Fruit fly (Drosophila melanogaster) whole organism, embryonic: ENCODE data around the gene NimC2.

Experiments
- CG12104 ChIP-seq: fragments of 200-800 bp; sonication (Bioruptor generic); optimal IDR thresholded peaks from 3 replicates; lab custom pipeline; 2016; ENCODE audit warnings: missing biosample characterization, missing genetic modification characterization
- CG12659 ChIP-seq: fragments of 200-800 bp; sonication (Bioruptor generic); optimal IDR thresholded peaks from 3 replicates; lab custom pipeline; 2017; ENCODE audit warnings: mild to moderate bottlenecking, missing biosample characterization, missing genetic modification reagents, missing genetic modification characterization
- CG13894 ChIP-seq: fragments of 200-800 bp; sonication (Bioruptor generic); optimal IDR thresholded peaks from 3 replicates; lab custom pipeline; 2018; ENCODE audit warnings: missing biosample characterization, mild to moderate bottlenecking, missing genetic modification characterization, moderate library complexity
- CG15514 ChIP-seq: fragments of 200-800 bp; sonication (Bioruptor generic); optimal IDR thresholded peaks from 3 replicates; lab custom pipeline; 2017; ENCODE audit warnings: missing biosample characterization, missing genetic modification characterization, mild to moderate bottlenecking, moderate library complexity, missing genetic modification reagents
- CG1647 ChIP-seq: fragments of 200-800 bp; sonication (Bioruptor generic); optimal IDR thresholded peaks from 3 replicates; lab custom pipeline; 2016; ENCODE audit warnings: missing biosample characterization, missing genetic modification characterization
- CG17912 ChIP-seq: fragments of 200-800 bp; sonication (Bioruptor generic); optimal IDR thresholded peaks from 2 replicates; lab custom pipeline; 2018; ENCODE audit warnings: missing biosample characterization, mild to moderate bottlenecking, missing genetic modification characterization
- CG18764 ChIP-seq: fragments of 200-800 bp; sonication (Bioruptor generic); optimal IDR thresholded peaks from 3 replicates; lab custom pipeline; 2016; ENCODE audit warnings: missing biosample characterization, missing genetic modification characterization
- CG2678 ChIP-seq: fragments of 200-800 bp; sonication (Bioruptor generic); optimal IDR thresholded peaks from 3 replicates; lab custom pipeline; 2019; ENCODE audit warnings: missing biosample characterization, mild to moderate bottlenecking, missing genetic modification characterization, moderate library complexity
- CG2712 ChIP-seq: fragments of 200-800 bp; optimal IDR thresholded peaks from 3 replicates; lab custom pipeline; 2019; ENCODE audit warnings: missing biosample characterization, mild to moderate bottlenecking, missing genetic modification characterization, moderate library complexity
- CG2889 ChIP-seq: fragments of 200-800 bp; sonication (Bioruptor generic); IDR thresholded peaks from 3 replicates; pipeline ENCODE4 v1.3.6; 2022; ENCODE audit warnings: missing biosample characterization, missing genetic modification characterization
- CG3065 ChIP-seq: fragments of 200-800 bp; sonication (Bioruptor generic); optimal IDR thresholded peaks from 2 replicates; lab custom pipeline; 2016; ENCODE audit warnings: missing biosample characterization, missing genetic modification characterization
- CG4424 ChIP-seq: fragments of 200-800 bp; sonication (Bioruptor generic); optimal IDR thresholded peaks from 3 replicates; lab custom pipeline; 2016; ENCODE audit warnings: missing biosample characterization, missing genetic modification characterization
- CG6175 ChIP-seq: fragments of 200-800 bp; sonication (Bioruptor generic); IDR thresholded peaks from 3 replicates; pipeline ENCODE4 v1.3.6; 2022; ENCODE audit warnings: missing biosample characterization, missing genetic modification characterization
- CG6254 ChIP-seq: fragments of 200-800 bp; sonication (Bioruptor generic); optimal IDR thresholded peaks from 3 replicates; lab custom pipeline; 2017; ENCODE audit warnings: mild to moderate bottlenecking, missing biosample characterization, missing genetic modification reagents, missing genetic modification characterization
- CG8290 ChIP-seq, 3 experiments: fragments of 200-800 bp; sonication (Bioruptor generic); optimal IDR thresholded peaks; 2 replicates each; lab custom pipeline; 2016 to 2019; ENCODE audit warnings: missing biosample characterization in 3 of 3, missing genetic modification characterization in 3 of 3, mild to moderate bottlenecking in 2 of 3, moderate library complexity in 1 of 3
- CG9817 ChIP-seq: fragments of 200-800 bp; sonication (Bioruptor generic); optimal IDR thresholded peaks from 2 replicates; lab custom pipeline; 2018; ENCODE audit warnings: missing biosample characterization, mild to moderate bottlenecking, missing genetic modification characterization, moderate library complexity
- CHES-1-like ChIP-seq: fragments of 200-800 bp; sonication (Bioruptor generic); optimal IDR thresholded peaks from 2 replicates; lab custom pipeline; 2016; ENCODE audit warnings: missing biosample characterization, missing genetic modification characterization
- Dfd ChIP-seq, 2 experiments: fragments of >200 bp; optimal IDR thresholded peaks; 2 replicates each; lab custom pipeline; 2017; ENCODE audit warnings: missing biosample characterization in 2 of 2, missing genetic modification characterization in 2 of 2
- GATAe ChIP-seq: fragments of 200-800 bp; sonication (Bioruptor generic); conservative IDR thresholded peaks from 2 replicates; pipeline ENCODE4 v1.3.6; 2022; ENCODE audit warnings: missing biosample characterization, missing genetic modification characterization
- Gsc ChIP-seq: fragments of 200-800 bp; sonication (Bioruptor generic); IDR thresholded peaks from 2 replicates; pipeline ENCODE4 v1.3.6; 2022; ENCODE audit warnings: missing biosample characterization, missing genetic modification characterization
- Hr78 ChIP-seq, 2 experiments: fragments of 200-800 bp in 1 of 2; fragments of >200 bp in 1 of 2; sonication (Bioruptor generic) in 1 of 2; optimal IDR thresholded peaks; 2 replicates each; lab custom pipeline; 2017 to 2019; ENCODE audit warnings: missing biosample characterization in 2 of 2, missing genetic modification characterization in 2 of 2, mild to moderate bottlenecking in 1 of 2, moderate library complexity in 1 of 2
- Lpt ChIP-seq: fragments of >200 bp; optimal IDR thresholded peaks from 2 replicates; lab custom pipeline; 2018; ENCODE audit warnings: missing biosample characterization, missing genetic modification characterization
- Mes4 ChIP-seq: fragments of 200-800 bp; sonication (Bioruptor generic); optimal IDR thresholded peaks from 2 replicates; lab custom pipeline; 2016; ENCODE audit warnings: missing biosample characterization, missing genetic modification characterization
- NK7.1 ChIP-seq: fragments of 200-800 bp; sonication (Bioruptor generic); optimal IDR thresholded peaks from 3 replicates; lab custom pipeline; 2016; ENCODE audit warnings: missing biosample characterization, missing genetic modification characterization
- Oaz ChIP-seq: fragments of 200-800 bp; sonication (Bioruptor generic); IDR thresholded peaks from 2 replicates; pipeline ENCODE4 v1.3.6; 2022; ENCODE audit warnings: missing biosample characterization, missing genetic modification characterization
- Oli ChIP-seq: fragments of 200-800 bp; sonication (Bioruptor generic); optimal IDR thresholded peaks from 2 replicates; lab custom pipeline; 2018; ENCODE audit warnings: missing biosample characterization, mild to moderate bottlenecking, missing genetic modification characterization, moderate library complexity
- Poxn ChIP-seq: fragments of 200-800 bp; sonication (Bioruptor generic); IDR thresholded peaks from 2 replicates; pipeline ENCODE4 v1.3.6; 2022; ENCODE audit warnings: missing biosample characterization, missing genetic modification characterization
- Sox100B ChIP-seq: fragments of 200-800 bp; sonication (Bioruptor generic); optimal IDR thresholded peaks from 3 replicates; lab custom pipeline; 2018; ENCODE audit warnings: missing biosample characterization, mild to moderate bottlenecking, missing genetic modification characterization
- Spps ChIP-seq: fragments of 200-800 bp; sonication (Bioruptor generic); optimal IDR thresholded peaks from 2 replicates; lab custom pipeline; 2018; ENCODE audit warnings: missing biosample characterization, mild to moderate bottlenecking, missing genetic modification characterization
- Usf ChIP-seq: fragments of 200-800 bp; sonication (Bioruptor generic); optimal IDR thresholded peaks from 2 replicates; lab custom pipeline; 2017; ENCODE audit warnings: missing genotype, missing biosample characterization, missing genetic modification characterization
- abd-A ChIP-seq: fragments of 200-800 bp; sonication (Bioruptor generic); optimal IDR thresholded peaks from 3 replicates; lab custom pipeline; 2019; ENCODE audit warnings: missing biosample characterization, mild to moderate bottlenecking, missing genetic modification characterization, moderate library complexity
- br ChIP-seq: fragments of >200 bp; optimal IDR thresholded peaks from 2 replicates; lab custom pipeline; 2017
- cad ChIP-seq: fragments of >200 bp; optimal IDR thresholded peaks from 2 replicates; lab custom pipeline; 2017; ENCODE audit warnings: missing biosample characterization, missing genetic modification characterization
- cato ChIP-seq: fragments of 200-800 bp; sonication (Bioruptor generic); optimal IDR thresholded peaks from 2 replicates; lab custom pipeline; 2016; ENCODE audit warnings: missing biosample characterization, missing genetic modification characterization, borderline replicate concordance
- dmrt99B ChIP-seq: fragments of 200-800 bp; sonication (Bioruptor generic); optimal IDR thresholded peaks from 2 replicates; lab custom pipeline; 2018; ENCODE audit warnings: missing biosample characterization, mild to moderate bottlenecking, missing genetic modification characterization, moderate library complexity
- fru ChIP-seq: fragments of >200 bp; optimal IDR thresholded peaks from 2 replicates; lab custom pipeline; 2017
- fu2 ChIP-seq: fragments of 200-800 bp; sonication (Bioruptor generic); optimal IDR thresholded peaks from 2 replicates; lab custom pipeline; 2016; ENCODE audit warnings: missing biosample characterization, missing genetic modification characterization
- gem ChIP-seq: fragments of 200-800 bp; sonication (Bioruptor generic); optimal IDR thresholded peaks from 2 replicates; lab custom pipeline; 2019; ENCODE audit warnings: missing biosample characterization, mild to moderate bottlenecking, missing genetic modification characterization, moderate library complexity
- gro ChIP-seq: fragments of 200-800 bp; sonication (Bioruptor generic); optimal IDR thresholded peaks from 2 replicates; lab custom pipeline; 2016; ENCODE audit warnings: missing biosample characterization, missing genetic modification characterization
- jumu ChIP-seq: fragments of 200-800 bp; sonication (Bioruptor generic); optimal IDR thresholded peaks from 3 replicates; lab custom pipeline; 2016; ENCODE audit warnings: missing biosample characterization, missing genetic modification characterization
- ken ChIP-seq: fragments of 200-800 bp; sonication (Bioruptor generic); IDR thresholded peaks from 3 replicates; pipeline ENCODE4 v1.3.6; 2022; ENCODE audit warnings: missing biosample characterization, missing genetic modification characterization
- mam ChIP-seq: fragments of 200-800 bp; sonication (Bioruptor generic); optimal IDR thresholded peaks from 3 replicates; lab custom pipeline; 2016; ENCODE audit warnings: missing biosample characterization, missing genetic modification characterization
- nerfin-2 ChIP-seq: fragments of 200-800 bp; sonication (Bioruptor generic); IDR thresholded peaks from 2 replicates; pipeline ENCODE4 v1.3.6; 2022; ENCODE audit warnings: missing biosample characterization, missing genetic modification characterization; ENCODE audit not compliant: partially characterized antibody
- pan ChIP-seq, 4 experiments: fragments of >200 bp in 3 of 4; fragments of 200-800 bp in 1 of 4; sonication (Bioruptor generic) in 1 of 4; optimal IDR thresholded peaks in 3 of 4; IDR thresholded peaks in 1 of 4; 2 replicates each; pipeline versions ENCODE4 v1.3.6 to Lab custom; 2017 to 2022; ENCODE audit warnings: missing biosample characterization in 2 of 4, missing genetic modification characterization in 2 of 4, mixed read lengths in 1 of 4
- phol ChIP-seq: fragments of 200-800 bp; sonication (Bioruptor generic); optimal IDR thresholded peaks from 3 replicates; lab custom pipeline; 2018; ENCODE audit warnings: missing biosample characterization, mild to moderate bottlenecking, missing genetic modification characterization, moderate library complexity
- sqz ChIP-seq: fragments of 200-800 bp; sonication (Bioruptor generic); optimal IDR thresholded peaks from 3 replicates; lab custom pipeline; 2018; ENCODE audit warnings: missing biosample characterization, mild to moderate bottlenecking, missing genetic modification characterization
- stc ChIP-seq: fragments of 200-800 bp; sonication (Bioruptor generic); IDR thresholded peaks from 2 replicates; pipeline ENCODE4 v1.3.6; 2022; ENCODE audit warnings: missing biosample characterization, missing genetic modification characterization
- tgo ChIP-seq: fragments of 200-800 bp; sonication (Bioruptor generic); IDR thresholded peaks from 3 replicates; pipeline ENCODE4 v1.3.6; 2022; ENCODE audit warnings: missing biosample characterization, missing genetic modification characterization
- wdn ChIP-seq: fragments of 200-800 bp; sonication (Bioruptor generic); IDR thresholded peaks from 2 replicates; pipeline ENCODE4 v1.3.6; 2022; ENCODE audit warnings: missing biosample characterization, missing genetic modification characterization
- yki ChIP-seq: fragments of >200 bp; optimal IDR thresholded peaks from 3 replicates; lab custom pipeline; 2018

The NimC2 gene

dm6 chr2L:14022130-14022735 is 42.3 kb downstream of the NimC2 start (continued):
- TF ChIP-seq Gsc (GFP tag; lab: Robert Waterston, UW) (peak; percentile 49), Oli (tag; lab: Kevin White, UChicago) (peak; percentile 96), Hr78 (GFP tag; optimal IDR thresholded peaks at IDR 0.05; lab: Kevin White, UChicago) (peak in 1 of 2 experiments; percentile 83), gro (GFP tag; lab: Kevin White, UChicago) (peak; percentile 54), ken (GFP tag; lab: Robert Waterston, UW) (peak; percentile 50; the same call in 2 of the 3 replicates), CG6254 (GFP tag; lab: Kevin White, UChicago) (peak; percentile 79), GATAe (peak; percentile 69), CG12659 (GFP tag; lab: Kevin White, UChicago) (peak; percentile 97), Usf (GFP tag; lab: Kevin White, UChicago) (peak; percentile 72), yki (no peak), CG13894 (tag; lab: Kevin White, UChicago) (peak; percentile 84), Poxn (peak; percentile 74), Spps (tag; lab: Kevin White, UChicago) (peak; percentile 91), mam (peak; percentile 62), CG15514 (GFP tag; lab: Kevin White, UChicago) (peak; percentile 86), CG6175 (GFP tag; lab: Robert Waterston, UW) (peak; percentile 36; the same call in 2 of the 3 replicates), CG2678 (peak; percentile 99), CG9817 (tag; lab: Kevin White, UChicago) (peak; percentile 93), stc (GFP tag; lab: Robert Waterston, UW) (peak; percentile 93), CG2712 (tag; lab: Kevin White, UChicago) (peak; percentile 98), abd-A (tag; lab: Kevin White, UChicago) (peak; percentile 46), nerfin-2 (GFP tag; lab: Robert Waterston, UW) (no peak), fru (no peak), CG17912 (GFP tag; lab: Kevin White, UChicago) (no peak), CG18764 (GFP tag; lab: Kevin White, UChicago) (peak; percentile 77), CG12104 (GFP tag; lab: Kevin White, UChicago) (peak; percentile 87), sqz (GFP tag; lab: Kevin White, UChicago) (peak; percentile 97), Oaz (GFP tag; lab: Robert Waterston, UW) (peak; percentile 87), phol (tag; lab: Kevin White, UChicago) (peak; percentile 97), CG3065 (peak; percentile 55), cad (GFP tag; lab: Kevin White, UChicago) (no peak), Sox100B (GFP tag; lab: Kevin White, UChicago) (peak; percentile 95), dmrt99B (tag; lab: Kevin White, UChicago) (peak; percentile 96), CG4424 (GFP tag; lab: Kevin White, UChicago) (peak; percentile 84), gem (tag; lab: Kevin White, UChicago) (peak; percentile 99), Dfd (GFP tag; optimal IDR thresholded peaks at IDR 0.05; lab: Kevin White, UChicago) (no peak), cato (peak; percentile 68), Lpt (no peak), wdn (GFP tag; lab: Robert Waterston, UW) (peak; percentile 85), CG2889 (GFP tag; lab: Robert Waterston, UW) (peak; percentile 87), CG1647 (GFP tag; lab: Kevin White, UChicago) (peak; percentile 30), CG8290 (GFP tag; optimal IDR thresholded peaks at IDR 0.05; lab: Kevin White, UChicago) (peak; percentile 62), CG8290 (tag; optimal IDR thresholded peaks at IDR 0.05; lab: Kevin White, UChicago) (peak in 1 of 2 experiments; percentile 93), tgo (peak; percentile 93), pan (optimal IDR thresholded peaks at IDR 0.05; lab: Kevin White, UChicago) (no peak), pan (GFP tag; optimal IDR thresholded peaks at IDR 0.05 in 1 of 2, IDR thresholded peaks at IDR 0.05 in 1 of 2) (peak in 1 of 2 experiments; percentile 93), br (lab: Kevin White, UChicago) (no peak), Mes4 (no peak), NK7.1 (GFP tag; lab: Kevin White, UChicago) (no peak), jumu (peak; percentile 23), fu2 (GFP tag; lab: Kevin White, UChicago) (no peak), CHES-1-like (GFP tag; lab: Kevin White, UChicago) (peak; percentile 31)
